Worm (Caenorhabditis elegans) whole organism, late embryonic: ENCODE data around the gene afmd-2.

ENCODE experiments used
- ceh-2 ChIP-seq: sonication (generic microtip); optimal IDR thresholded peaks from 2 replicates; lab custom pipeline; 2016; ENCODE audit warnings: missing genotype, missing genetic modification characterization, missing compliant biosample characterization
- dve-1 ChIP-seq: sonication (generic microtip); optimal IDR thresholded peaks from 2 replicates; lab custom pipeline; 2017; ENCODE audit warnings: antibody characterized with exemption, mild to moderate bottlenecking, missing genetic modification characterization, missing compliant biosample characterization
- elt-2 ChIP-seq: sonication (generic microtip); optimal IDR thresholded peaks from 2 replicates; lab custom pipeline; 2016; ENCODE audit warnings: missing genetic modification reagents, missing genetic modification characterization, missing compliant biosample characterization
- pag-3 ChIP-seq: sonication (generic microtip); optimal IDR thresholded peaks from 2 replicates; lab custom pipeline; 2016; ENCODE audit warnings: missing compliant biosample characterization, missing genetic modification characterization, borderline replicate concordance
- pqm-1 ChIP-seq: sonication (generic microtip); optimal IDR thresholded peaks from 2 replicates; lab custom pipeline; 2016; ENCODE audit warnings: missing genetic modification characterization, missing compliant biosample characterization
- unc-3 ChIP-seq, 2 experiments: fragments of 200-800 bp in 1 of 2; sonication (Bioruptor generic) in 1 of 2; sonication (generic microtip) in 1 of 2; conservative IDR thresholded peaks in 1 of 2; optimal IDR thresholded peaks in 1 of 2; 2 replicates each; pipeline versions ENCODE4 v1.3.6 to Lab custom; 2016 to 2022; ENCODE audit warnings: missing compliant biosample characterization in 2 of 2, missing genetic modification characterization in 2 of 2, missing genetic modification reagents in 1 of 2

DNA sequence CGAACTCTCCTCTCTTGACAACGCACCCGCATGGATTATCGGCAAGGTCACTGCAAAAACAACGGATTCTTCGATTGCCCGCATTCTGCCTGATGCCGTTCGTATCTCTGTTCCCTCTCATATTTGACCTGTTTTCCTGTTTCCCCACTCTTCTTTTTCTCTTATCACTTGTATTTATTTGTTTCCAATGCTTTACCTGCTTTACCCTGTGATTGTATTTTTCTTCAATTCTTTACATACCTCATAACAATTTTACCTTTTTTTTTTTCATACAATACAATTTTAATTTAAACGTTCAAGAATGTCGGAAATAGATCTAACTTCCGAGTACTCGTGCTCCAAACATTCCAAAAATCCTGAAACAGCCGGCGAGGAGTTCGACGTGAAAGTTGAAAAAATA lies at the start of gene afmd-2:
- TF ChIP-seq dve-1 (tag; lab: Kevin White, UChicago) (no peak), pag-3 (tag; lab: Kevin White, UChicago) (no peak), unc-3 (GFP tag; conservative IDR thresholded peaks at IDR 0.05; lab: Robert Waterston, UW) (no peak), unc-3 (tag; optimal IDR thresholded peaks at IDR 0.05; lab: Kevin White, UChicago) (no peak), elt-2 (tag; lab: Kevin White, UChicago) (no peak), ceh-2 (no peak), pqm-1 (tag; lab: Kevin White, UChicago) (no peak)
